Worm (Caenorhabditis elegans) whole organism, young adult: ENCODE data around the gene grd-6.

Experiments used
- B0261.1 ChIP-seq: sonication (generic microtip); optimal IDR thresholded peaks from 2 replicates; lab custom pipeline; 2016; ENCODE audit warnings: mild to moderate bottlenecking, missing genetic modification characterization, moderate library complexity, missing compliant biosample characterization
- F10E7.11 ChIP-seq: sonication (generic microtip); optimal IDR thresholded peaks from 2 replicates; lab custom pipeline; 2017; ENCODE audit warnings: mild to moderate bottlenecking, missing genetic modification characterization, moderate library complexity, missing compliant biosample characterization
- F23B12.7 ChIP-seq: sonication (generic microtip); optimal IDR thresholded peaks from 2 replicates; lab custom pipeline; 2017; ENCODE audit warnings: missing genetic modification characterization, mild to moderate bottlenecking, missing compliant biosample characterization, antibody characterized with exemption, moderate library complexity; ENCODE audit not compliant: insufficient read depth
- F37B4.10 ChIP-seq: fragments of 200-800 bp; sonication (Bioruptor generic); IDR thresholded peaks from 2 replicates; pipeline ENCODE4 v1.3.6; 2022; ENCODE audit warnings: missing genetic modification characterization, missing compliant biosample characterization
- F55B11.4 ChIP-seq: sonication (generic microtip); optimal IDR thresholded peaks from 2 replicates; lab custom pipeline; 2016; ENCODE audit warnings: missing compliant biosample characterization, missing genetic modification characterization, borderline replicate concordance; ENCODE audit not compliant: insufficient read depth
- K12H6.12 ChIP-seq: fragments of 200-800 bp; sonication (Bioruptor generic); optimal IDR thresholded peaks from 2 replicates; lab custom pipeline; 2018; ENCODE audit warnings: mild to moderate bottlenecking, missing genetic modification characterization, missing compliant biosample characterization
- Y79H2A.3 ChIP-seq: fragments of 200-800 bp; sonication (Bioruptor generic); conservative IDR thresholded peaks from 2 replicates; pipeline ENCODE4 v1.3.6; 2022; ENCODE audit warnings: missing genetic modification reagents, missing genetic modification characterization, missing compliant biosample characterization
- aptf-3 ChIP-seq: fragments of 200-800 bp; sonication (Bioruptor generic); IDR thresholded peaks from 2 replicates; pipeline ENCODE4 v1.3.6; 2022; ENCODE audit warnings: missing genetic modification characterization, missing compliant biosample characterization
- atf-7 ChIP-seq: sonication (generic microtip); optimal IDR thresholded peaks from 2 replicates; lab custom pipeline; 2017; ENCODE audit warnings: mild to moderate bottlenecking, missing genetic modification characterization, missing compliant biosample characterization
- attf-6 ChIP-seq: fragments of 200-800 bp; sonication (Bioruptor generic); IDR thresholded peaks from 2 replicates; pipeline ENCODE4 v1.3.6; 2022; ENCODE audit warnings: missing genetic modification reagents, missing genetic modification characterization, missing compliant biosample characterization
- ceh-27 ChIP-seq: fragments of 200-800 bp; sonication (Bioruptor generic); optimal IDR thresholded peaks from 2 replicates; lab custom pipeline; 2018; ENCODE audit warnings: mild to moderate bottlenecking, missing genetic modification characterization, moderate library complexity, missing compliant biosample characterization
- ceh-58 ChIP-seq: fragments of 200-800 bp; sonication (Bioruptor generic); IDR thresholded peaks from 2 replicates; pipeline ENCODE4 v1.3.6; 2022; ENCODE audit warnings: missing genetic modification characterization, missing compliant biosample characterization
- dox-1 ChIP-seq: fragments of 200-800 bp; sonication (Bioruptor generic); IDR thresholded peaks from 2 replicates; pipeline ENCODE4 v1.3.6; 2022; ENCODE audit warnings: missing genetic modification reagents, missing genetic modification characterization, missing compliant biosample characterization
- dpff-1 ChIP-seq: sonication (generic microtip); optimal IDR thresholded peaks from 2 replicates; lab custom pipeline; 2017; ENCODE audit warnings: mild to moderate bottlenecking, missing genetic modification characterization, missing compliant biosample characterization
- dpl-1 ChIP-seq: fragments of 150-350 bp; optimal IDR thresholded peaks from 2 replicates; lab custom pipeline; 2014; ENCODE audit warnings: missing biosample characterization, missing genetic modification reagents, missing genetic modification characterization
- egl-18 ChIP-seq: fragments of 200-800 bp; sonication (Bioruptor generic); IDR thresholded peaks from 2 replicates; pipeline ENCODE4 v1.3.6; 2022; ENCODE audit warnings: missing genetic modification reagents, missing genetic modification characterization, missing compliant biosample characterization
- egrh-3 ChIP-seq: fragments of 200-800 bp; sonication (Bioruptor generic); IDR thresholded peaks from 2 replicates; pipeline ENCODE4 v1.3.6; 2022; ENCODE audit warnings: missing genetic modification reagents, missing genetic modification characterization, missing compliant biosample characterization
- ekl-4 ChIP-seq: fragments of 200-800 bp; sonication (Bioruptor generic); IDR thresholded peaks from 2 replicates; pipeline ENCODE4 v1.3.6; 2022; ENCODE audit warnings: missing genetic modification reagents, missing genetic modification characterization, missing compliant biosample characterization
- ets-4 ChIP-seq: fragments of 200-800 bp; sonication (Bioruptor generic); optimal IDR thresholded peaks from 2 replicates; lab custom pipeline; 2018; ENCODE audit warnings: mild to moderate bottlenecking, missing genetic modification characterization, missing compliant biosample characterization
- gei-17 ChIP-seq: fragments of 200-800 bp; sonication (Bioruptor generic); optimal IDR thresholded peaks from 2 replicates; lab custom pipeline; 2018; ENCODE audit warnings: mild to moderate bottlenecking, missing genetic modification characterization, missing compliant biosample characterization
- hmg-1.2 ChIP-seq: fragments of 200-800 bp; sonication (Bioruptor generic); IDR thresholded peaks from 2 replicates; pipeline ENCODE4 v1.3.6; 2022; ENCODE audit warnings: missing genetic modification reagents, missing genetic modification characterization, missing compliant biosample characterization
- hsf-1 ChIP-seq: fragments of 200-800 bp; sonication (Bioruptor generic); IDR thresholded peaks from 2 replicates; pipeline ENCODE4 v1.3.6; 2022; ENCODE audit warnings: missing genetic modification reagents, missing genetic modification characterization, missing compliant biosample characterization
- lin-35 ChIP-seq, 3 experiments: fragments of 150-350 bp in 2 of 3; sonication (generic microtip) in 1 of 3; optimal IDR thresholded peaks; 2 replicates each; lab custom pipeline; 2014 to 2018; ENCODE audit warnings: missing biosample characterization in 3 of 3, missing genetic modification characterization in 3 of 3, missing genetic modification reagents in 3 of 3
- lir-1 ChIP-seq: fragments of 200-800 bp; sonication (Bioruptor generic); conservative IDR thresholded peaks from 2 replicates; pipeline ENCODE4 v1.3.6; 2022; ENCODE audit warnings: missing genetic modification reagents, missing genetic modification characterization, missing compliant biosample characterization
- madf-10 ChIP-seq: sonication (generic microtip); optimal IDR thresholded peaks from 2 replicates; lab custom pipeline; 2016; ENCODE audit warnings: mild to moderate bottlenecking, missing genetic modification characterization, missing compliant biosample characterization
- madf-3 ChIP-seq: fragments of 200-800 bp; sonication (Bioruptor generic); IDR thresholded peaks from 2 replicates; pipeline ENCODE4 v1.3.6; 2022; ENCODE audit warnings: missing genetic modification reagents, missing genetic modification characterization, missing compliant biosample characterization
- madf-8 ChIP-seq: fragments of 200-800 bp; sonication (Bioruptor generic); conservative IDR thresholded peaks from 2 replicates; pipeline ENCODE4 v1.3.6; 2022; ENCODE audit warnings: missing genetic modification reagents, missing genetic modification characterization, missing compliant biosample characterization
- nfya-1 ChIP-seq: sonication (generic microtip); optimal IDR thresholded peaks from 2 replicates; lab custom pipeline; 2017; ENCODE audit warnings: antibody characterized with exemption, missing compliant biosample characterization, missing genetic modification characterization, borderline replicate concordance; ENCODE audit not compliant: insufficient read depth
- nhr-120 ChIP-seq: fragments of 200-800 bp; sonication (Bioruptor generic); IDR thresholded peaks from 2 replicates; pipeline ENCODE4 v1.3.6; 2022; ENCODE audit warnings: missing genetic modification characterization, missing compliant biosample characterization
- nhr-179 ChIP-seq: sonication (generic microtip); optimal IDR thresholded peaks from 2 replicates; lab custom pipeline; 2016; ENCODE audit warnings: mild to moderate bottlenecking, missing genetic modification characterization, missing compliant biosample characterization
- nhr-80 ChIP-seq: sonication (generic microtip); optimal IDR thresholded peaks from 2 replicates; lab custom pipeline; 2016; ENCODE audit warnings: missing genetic modification characterization, missing compliant biosample characterization
- pha-4 ChIP-seq: fragments of 150-350 bp; sonication (generic microtip); optimal IDR thresholded peaks from 2 replicates; lab custom pipeline; 2014; ENCODE audit warnings: missing biosample characterization, missing genetic modification reagents, missing genetic modification characterization
- repo-1 ChIP-seq: sonication (generic microtip); optimal IDR thresholded peaks from 2 replicates; lab custom pipeline; 2017; ENCODE audit warnings: mild to moderate bottlenecking, missing genetic modification characterization, missing compliant biosample characterization
- sdz-38 ChIP-seq: sonication (generic microtip); optimal IDR thresholded peaks from 2 replicates; lab custom pipeline; 2016; ENCODE audit warnings: missing genotype, missing genetic modification characterization, missing compliant biosample characterization
- somi-1 ChIP-seq: fragments of 200-800 bp; sonication (Bioruptor generic); optimal IDR thresholded peaks from 2 replicates; lab custom pipeline; 2018; ENCODE audit warnings: mild to moderate bottlenecking, missing genetic modification characterization, missing compliant biosample characterization
- tbp1 ChIP-seq: fragments of 200-800 bp; sonication (Bioruptor generic); optimal IDR thresholded peaks from 2 replicates; lab custom pipeline; 2018; ENCODE audit warnings: mild to moderate bottlenecking, missing genetic modification characterization, missing compliant biosample characterization
- unc-130 ChIP-seq: sonication (generic microtip); optimal IDR thresholded peaks from 2 replicates; lab custom pipeline; 2016; ENCODE audit warnings: missing genetic modification reagents, missing genetic modification characterization, missing compliant biosample characterization
- unc-62 ChIP-seq: fragments of 150-350 bp; optimal IDR thresholded peaks from 2 replicates; lab custom pipeline; 2014; ENCODE audit warnings: missing biosample characterization, missing genetic modification reagents, missing genetic modification characterization
- xnd-1 ChIP-seq: sonication (generic microtip); optimal IDR thresholded peaks from 2 replicates; lab custom pipeline; 2016; ENCODE audit warnings: missing genotype, missing genetic modification reagents, missing genetic modification characterization, missing compliant biosample characterization

The grd-6 gene

ce11 chrV:9262708-9263107 lies 41.0 kb downstream of the grd-6 start:
- TF ChIP-seq egrh-3 (GFP tag; lab: Robert Waterston, UW), result no peak
- no peak for TF ChIP-seq unc-130
- TF ChIP-seq nhr-80 (tag; lab: Kevin White, UChicago), result peak; percentile 10
- no peak for TF ChIP-seq madf-8 (GFP tag; lab: Robert Waterston, UW)
- no peak for TF ChIP-seq madf-3

- TF ChIP-seq madf-10 (no peak), ekl-4 (GFP tag; lab: Robert Waterston, UW) (no peak), sdz-38 (no peak), egrh-3 (GFP tag; lab: Robert Waterston, UW) (no peak), ceh-27 (GFP tag; lab: Kevin White, UChicago) (no peak), dpl-1 (no peak)
Observed at ce11 chrV:9266399-9266798, 44.7 kb downstream of the grd-6 start, which contains the start of gene slc-17.7. TSS of gene slc-17.7 (minus strand) at chrV:9266499.

DNA sequence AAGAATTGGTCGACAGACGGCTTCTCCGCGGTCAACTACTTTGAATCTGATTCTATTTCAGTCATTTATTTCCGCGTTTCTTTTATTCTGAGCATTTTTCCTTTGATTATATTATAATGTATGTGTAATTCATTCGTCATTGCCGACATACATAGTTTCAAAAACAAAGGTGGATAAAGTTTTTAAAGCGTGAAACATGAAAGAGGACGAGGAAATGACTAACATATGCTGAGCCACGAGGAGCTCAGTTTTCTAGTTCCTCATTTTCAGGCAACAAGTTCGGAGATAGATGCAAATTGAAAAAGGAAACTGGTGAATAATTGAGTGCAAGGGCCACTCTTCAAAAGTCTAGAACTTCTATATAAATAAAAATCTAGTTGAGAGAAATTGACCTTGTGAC lies 46.5 kb downstream of the grd-6 start:
- TF ChIP-seq dpl-1, result no peak
- no peak for TF ChIP-seq lir-1 (GFP tag; lab: Robert Waterston, UW)
- TF ChIP-seq repo-1 (tag; lab: Kevin White, UChicago), result no peak
- no peak for TF ChIP-seq F55B11.4 (tag; lab: Kevin White, UChicago)
- TF ChIP-seq pha-4 (tag; lab: Kevin White, UChicago), result no peak
- TF ChIP-seq nfya-1 (tag; lab: Kevin White, UChicago), result no peak
- TF ChIP-seq F10E7.11, result no peak
- TF ChIP-seq F37B4.10 (GFP tag; lab: Robert Waterston, UW), result no peak
- TF ChIP-seq gei-17, result no peak
- TF ChIP-seq hmg-1.2, result no peak

DNA sequence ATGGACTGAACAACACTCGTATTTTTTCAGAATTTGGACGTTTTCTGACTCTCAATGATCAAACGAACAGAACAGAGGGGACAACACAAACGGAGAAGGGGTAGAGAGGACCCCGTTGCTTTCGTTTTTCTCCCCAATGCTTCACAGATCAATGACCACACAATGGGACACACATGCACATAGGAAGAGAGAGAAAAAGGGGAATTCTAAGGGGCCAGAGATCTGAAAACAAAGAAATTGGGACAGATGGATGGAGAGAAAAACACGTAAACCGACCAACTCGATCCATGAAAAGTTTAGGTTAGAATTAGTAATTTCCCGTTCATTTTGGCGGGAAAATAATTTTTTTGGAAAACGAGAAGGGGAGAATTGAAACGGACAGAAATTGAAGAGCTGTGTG lies 48.8 kb downstream of the grd-6 start:
- TF ChIP-seq K12H6.12 (tag; lab: Kevin White, UChicago) (peak; percentile 6), somi-1 (GFP tag; lab: Kevin White, UChicago) (peak; percentile 25), ceh-58 (GFP tag; lab: Robert Waterston, UW) (no peak)

DNA sequence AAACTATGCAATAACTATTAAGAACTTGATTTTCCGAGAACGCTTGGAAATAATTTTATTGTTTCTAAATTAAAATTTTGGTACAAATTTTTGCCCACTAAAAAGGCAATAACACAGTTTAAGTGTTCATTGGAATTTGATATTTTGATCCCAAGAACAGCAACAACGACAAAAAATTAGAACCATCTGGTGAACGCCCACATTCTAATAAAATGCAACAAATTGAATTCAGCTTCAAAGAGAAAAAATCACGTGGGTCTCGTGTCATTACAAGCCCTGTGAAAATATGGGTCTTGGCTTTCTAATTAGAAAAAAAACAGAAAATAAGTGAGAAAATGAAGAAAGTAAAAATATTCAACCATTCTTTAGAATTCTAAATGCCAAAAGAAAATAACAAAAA lies 50.2 kb downstream of the grd-6 start:
- no peak for TF ChIP-seq atf-7 (tag; lab: Kevin White, UChicago)
- no peak for TF ChIP-seq ets-4
- no peak for TF ChIP-seq xnd-1 (tag; lab: Kevin White, UChicago)
- no peak for TF ChIP-seq dox-1 (GFP tag; lab: Robert Waterston, UW)
- TF ChIP-seq lin-35 (GFP tag; optimal IDR thresholded peaks at IDR 0.05; lab: Kevin White, UChicago), result no peak
- no peak for TF ChIP-seq attf-6 (GFP tag; lab: Robert Waterston, UW)
- TF ChIP-seq unc-62 (GFP tag; lab: Kevin White, UChicago), result no peak
- no peak for TF ChIP-seq somi-1 (GFP tag; lab: Kevin White, UChicago)
- TF ChIP-seq aptf-3 (GFP tag; lab: Robert Waterston, UW), result no peak
- no peak for TF ChIP-seq hsf-1 (GFP tag; lab: Robert Waterston, UW)
- TF ChIP-seq Y79H2A.3 (GFP tag; lab: Robert Waterston, UW), result no peak
- no peak for TF ChIP-seq nhr-179 (tag; lab: Kevin White, UChicago)
- TF ChIP-seq F23B12.7 (tag; lab: Kevin White, UChicago), result no peak
- TF ChIP-seq egl-18 (GFP tag; lab: Robert Waterston, UW), result no peak
- no peak for TF ChIP-seq madf-8 (GFP tag; lab: Robert Waterston, UW)
- TF ChIP-seq nhr-120 (GFP tag; lab: Robert Waterston, UW), result no peak
- no peak for TF ChIP-seq tbp1
- TF ChIP-seq dpff-1 (tag; lab: Kevin White, UChicago), result no peak
- no peak for TF ChIP-seq B0261.1
